Worm (Caenorhabditis elegans) whole organism, L4 larva: ENCODE data around the gene mff-1.

Experiments used
- F49E8.2 ChIP-seq: sonication (generic microtip); optimal IDR thresholded peaks from 2 replicates; lab custom pipeline; 2016; ENCODE audit warnings: missing compliant biosample characterization, mild to moderate bottlenecking, missing genetic modification characterization, borderline replicate concordance
- ZK337.2 ChIP-seq: fragments of 200-800 bp; sonication (Bioruptor generic); IDR thresholded peaks from 2 replicates; pipeline ENCODE4 v1.3.6; 2022; ENCODE audit warnings: missing genetic modification reagents, missing genetic modification characterization, missing compliant biosample characterization
- ZK546.5 ChIP-seq, 2 experiments: sonication (generic microtip); optimal IDR thresholded peaks; 2 replicates each; lab custom pipeline; 2017; ENCODE audit warnings: missing biosample characterization in 2 of 2, missing genetic modification characterization in 2 of 2
- ceh-28 ChIP-seq: fragments of 150-350 bp; optimal IDR thresholded peaks from 2 replicates; lab custom pipeline; 2014; ENCODE audit warnings: missing biosample characterization, missing genetic modification reagents, missing genetic modification characterization
- ceh-82 ChIP-seq: sonication (generic microtip); optimal IDR thresholded peaks from 2 replicates; lab custom pipeline; 2017; ENCODE audit warnings: missing biosample characterization, missing genetic modification characterization
- hlh-30 ChIP-seq: sonication (generic microtip); optimal IDR thresholded peaks from 2 replicates; lab custom pipeline; 2017; ENCODE audit warnings: antibody characterized with exemption, mild to moderate bottlenecking, missing genetic modification characterization, missing compliant biosample characterization; ENCODE audit not compliant: insufficient read depth
- nhr-111 ChIP-seq: fragments of 200-800 bp; sonication (Bioruptor generic); optimal IDR thresholded peaks from 2 replicates; lab custom pipeline; 2018; ENCODE audit warnings: mild to moderate bottlenecking, missing genetic modification characterization, missing compliant biosample characterization
- nhr-237 ChIP-seq: sonication (generic microtip); optimal IDR thresholded peaks from 2 replicates; lab custom pipeline; 2017; ENCODE audit warnings: missing biosample characterization, missing genetic modification characterization
- nhr-42 ChIP-seq: fragments of 200-800 bp; sonication (Bioruptor generic); IDR thresholded peaks from 2 replicates; pipeline ENCODE4 v1.3.6; 2022; ENCODE audit warnings: missing genetic modification characterization, missing compliant biosample characterization
- snpc-4 ChIP-seq: fragments of 150-350 bp; optimal IDR thresholded peaks from 2 replicates; lab custom pipeline; 2014; ENCODE audit warnings: missing biosample characterization, missing genetic modification characterization
- unc-130 ChIP-seq: sonication (generic microtip); optimal IDR thresholded peaks from 2 replicates; lab custom pipeline; 2016; ENCODE audit warnings: missing genetic modification reagents, missing genetic modification characterization, missing compliant biosample characterization
- unc-62 ChIP-seq, 3 experiments: fragments of 150-350 bp in 1 of 3; sonication (generic microtip); optimal IDR thresholded peaks in 2 of 3; peaks in 1 of 3; 1 replicate in 1 of 3; 2 replicates in 2 of 3; lab custom pipeline; 2014 to 2017; ENCODE audit warnings: missing biosample characterization in 3 of 3, missing genetic modification characterization in 3 of 3, missing genetic modification reagents in 3 of 3, missing genotype in 1 of 3

ce11 chrX:12978569-12978968 lies 8.4 kb downstream of the mff-1 start:
- TF ChIP-seq hlh-30 (tag; lab: Kevin White, UChicago) (peak; percentile 4), unc-62 (GFP tag; optimal IDR thresholded peaks at IDR 0.05 in 1 of 2; lab: Kevin White, UChicago) (peak in 1 of 2 experiments; percentile 98), unc-62 (tag; optimal IDR thresholded peaks at IDR 0.05; lab: Kevin White, UChicago) (no peak), F49E8.2 (tag; lab: Kevin White, UChicago) (no peak), snpc-4 (tag; lab: Kevin White, UChicago) (no peak), ZK546.5 (tag; optimal IDR thresholded peaks at IDR 0.05; lab: Kevin White, UChicago) (no peak), ceh-28 (tag; lab: Kevin White, UChicago) (no peak), nhr-111 (GFP tag; lab: Kevin White, UChicago) (no peak), unc-130 (GFP tag; lab: Kevin White, UChicago) (no peak), nhr-42 (GFP tag; lab: Robert Waterston, UW) (no peak), nhr-237 (tag; lab: Kevin White, UChicago) (no peak), ZK337.2 (GFP tag; lab: Robert Waterston, UW) (no peak), ceh-82 (no peak)
